Worm (Caenorhabditis elegans) whole organism, midembryonic: ENCODE results near the gene fbxa-37.

Source experiments
- T22C8.4 ChIP-seq: fragments of 200-800 bp; sonication (Bioruptor generic); IDR thresholded peaks from 2 replicates; pipeline ENCODE4 v1.3.6; 2022; ENCODE audit warnings: missing genetic modification characterization, missing compliant biosample characterization
- cog-1 ChIP-seq: sonication (generic microtip); optimal IDR thresholded peaks from 2 replicates; lab custom pipeline; 2016; ENCODE audit warnings: missing genetic modification characterization, missing compliant biosample characterization
- flt-1 ChIP-seq: fragments of 200-800 bp; sonication (Bioruptor generic); IDR thresholded peaks from 2 replicates; pipeline ENCODE4 v1.3.6; 2022; ENCODE audit warnings: missing genetic modification characterization, missing compliant biosample characterization
- klf-2 ChIP-seq: fragments of 200-800 bp; sonication (Bioruptor generic); conservative IDR thresholded peaks from 2 replicates; pipeline ENCODE4 v1.3.6; 2022; ENCODE audit warnings: missing genetic modification reagents, missing genetic modification characterization, missing compliant biosample characterization
- med-1 ChIP-seq: sonication (generic microtip); optimal IDR thresholded peaks from 2 replicates; lab custom pipeline; 2017; ENCODE audit warnings: missing genetic modification characterization, mild to moderate bottlenecking, missing compliant biosample characterization, antibody characterized with exemption, missing genetic modification reagents; ENCODE audit not compliant: insufficient read depth
- ref-1 ChIP-seq: fragments of 200-800 bp; sonication (Bioruptor generic); conservative IDR thresholded peaks from 2 replicates; pipeline ENCODE4 v1.3.6; 2022; ENCODE audit warnings: missing genetic modification reagents, missing genetic modification characterization, missing compliant biosample characterization
- tab-1 ChIP-seq: fragments of 200-800 bp; sonication (Bioruptor generic); IDR thresholded peaks from 2 replicates; pipeline ENCODE4 v1.3.6; 2022; ENCODE audit warnings: missing genetic modification characterization, missing compliant biosample characterization
- ztf-23 ChIP-seq: fragments of 200-800 bp; sonication (Bioruptor generic); IDR thresholded peaks from 2 replicates; pipeline ENCODE4 v1.3.6; 2022; ENCODE audit warnings: missing genetic modification reagents, missing genetic modification characterization, missing compliant biosample characterization
- ztf-29 ChIP-seq: fragments of 200-800 bp; sonication (Bioruptor generic); IDR thresholded peaks from 2 replicates; pipeline ENCODE4 v1.3.6; 2022; ENCODE audit warnings: missing genetic modification reagents, missing genetic modification characterization, missing compliant biosample characterization

DNA sequence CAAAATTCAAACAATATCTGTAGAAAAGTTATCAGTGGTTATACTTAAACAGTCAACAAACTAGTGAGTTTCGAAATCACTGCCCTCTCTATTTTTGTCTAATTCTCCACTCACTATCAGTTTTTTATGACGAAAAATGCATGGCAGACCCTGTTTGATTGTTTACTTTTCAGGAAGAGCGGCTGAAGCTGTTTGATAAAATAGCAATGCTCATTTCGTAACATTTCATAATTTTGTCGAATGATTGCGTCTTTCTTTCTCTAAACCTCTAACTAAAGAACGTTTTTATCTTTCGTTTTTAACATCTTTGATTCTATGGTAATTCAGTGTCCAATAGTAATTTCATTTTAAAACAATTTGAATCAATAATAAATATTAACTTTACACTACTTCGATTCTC lies 5.6 kb upstream of the fbxa-37 start:
- no peak for TF ChIP-seq med-1 (GFP tag; lab: Kevin White, UChicago)
- no peak for TF ChIP-seq flt-1 (GFP tag; lab: Robert Waterston, UW)
- no peak for TF ChIP-seq cog-1
- TF ChIP-seq klf-2 (GFP tag; lab: Robert Waterston, UW): no peak
- TF ChIP-seq ref-1 (GFP tag; lab: Robert Waterston, UW): no peak
- TF ChIP-seq ztf-29 (GFP tag; lab: Robert Waterston, UW): no peak
- no peak for TF ChIP-seq T22C8.4
- no peak for TF ChIP-seq ztf-23 (GFP tag; lab: Robert Waterston, UW)
- TF ChIP-seq tab-1 (GFP tag; lab: Robert Waterston, UW): no peak
